Worm (Caenorhabditis elegans): ENCODE measurements around the gene his-31.

The his-31 gene

DNA sequence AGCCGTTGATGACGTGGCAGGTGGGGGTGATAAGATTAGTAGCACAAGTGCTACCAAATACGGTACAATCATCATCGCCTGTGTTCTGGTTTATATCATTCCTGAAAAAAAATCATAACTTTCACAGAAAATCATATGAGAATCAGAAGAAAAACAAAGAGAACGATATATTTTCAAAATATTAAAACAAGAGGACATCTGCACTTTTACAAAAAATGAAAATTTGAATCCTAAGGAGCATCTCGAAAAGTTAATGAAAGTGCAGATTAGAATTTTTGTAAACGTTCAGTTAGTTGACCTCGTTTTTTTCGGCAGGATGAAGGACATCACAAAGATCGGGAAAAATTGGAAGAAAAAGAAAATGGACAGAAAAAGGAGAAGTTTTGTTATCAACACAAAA, 20.9 kb downstream of the his-31 start, which contains the start of gene F35H10.10:
TSS of gene F35H10.10 (minus strand) at position 101 of the 400 bp plus-strand sequence.
- no peak for TF ChIP-seq unc-62 (GFP tag; optimal IDR thresholded peaks at IDR 0.05)

DNA sequence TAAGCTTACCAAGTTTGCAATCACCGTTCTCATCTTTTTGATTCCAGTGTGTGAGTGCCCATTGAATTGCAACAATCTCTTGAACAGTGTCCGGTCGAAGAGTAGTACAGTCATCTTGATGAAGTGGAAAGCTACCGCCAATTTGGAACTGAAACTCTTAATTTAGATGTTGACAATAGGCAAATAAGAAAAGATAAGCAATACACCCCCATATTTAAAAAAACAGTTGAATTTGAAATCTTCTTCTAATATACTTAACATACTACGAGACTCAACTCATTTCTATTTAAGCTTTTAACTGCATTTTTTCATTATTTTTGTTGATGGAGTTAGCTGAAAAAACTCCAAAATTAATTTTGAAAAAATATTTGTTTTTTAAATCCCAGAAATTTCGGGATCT, 21.7 kb downstream of the his-31 start:
- no peak for TF ChIP-seq unc-62 (GFP tag; optimal IDR thresholded peaks at IDR 0.05)

DNA sequence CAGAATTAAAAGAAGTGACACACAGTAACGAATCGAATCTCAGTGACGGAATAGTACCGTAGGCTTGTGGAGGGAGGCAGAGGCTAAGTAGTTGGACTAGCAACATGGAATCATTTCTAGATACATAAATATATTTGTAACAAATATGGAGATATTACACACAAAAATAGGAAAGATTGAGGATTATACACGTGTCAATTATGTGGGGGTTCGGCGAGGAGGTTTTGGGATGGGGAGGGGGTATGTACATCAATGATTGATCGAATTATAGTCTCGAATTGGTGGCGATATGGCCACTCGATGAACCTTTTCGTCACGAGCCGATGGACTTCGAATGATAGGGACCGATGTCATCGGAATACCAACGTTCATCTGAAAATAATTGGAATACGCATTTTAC, 26.4 kb downstream of the his-31 start:
- TF ChIP-seq unc-62 (GFP tag; optimal IDR thresholded peaks at IDR 0.05) = no peak

DNA sequence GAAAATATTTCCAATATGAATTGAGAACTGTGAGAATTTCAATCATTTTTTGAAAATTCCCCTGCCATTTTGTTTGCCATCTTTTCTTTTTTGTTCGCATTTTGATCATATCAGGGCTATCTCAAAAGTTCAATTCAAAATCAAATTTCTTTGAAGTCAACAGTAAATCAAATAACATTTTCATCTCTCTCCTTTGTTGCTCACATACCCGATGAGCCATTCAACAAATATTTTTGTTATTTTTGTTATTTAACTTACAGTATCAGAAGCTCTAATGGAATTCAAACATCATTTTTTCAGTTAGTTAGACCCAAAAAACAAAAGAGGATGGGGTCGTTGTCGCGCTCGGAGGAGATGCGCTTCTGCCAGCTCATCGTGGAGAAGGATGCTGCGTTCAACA, 30.1 kb downstream of the his-31 start, which contains the start of gene vha-5:
TSS of gene vha-5 (plus strand) at position 301 of the 400 bp plus-strand sequence.
- no peak for TF ChIP-seq unc-62 (GFP tag; optimal IDR thresholded peaks at IDR 0.05)

DNA sequence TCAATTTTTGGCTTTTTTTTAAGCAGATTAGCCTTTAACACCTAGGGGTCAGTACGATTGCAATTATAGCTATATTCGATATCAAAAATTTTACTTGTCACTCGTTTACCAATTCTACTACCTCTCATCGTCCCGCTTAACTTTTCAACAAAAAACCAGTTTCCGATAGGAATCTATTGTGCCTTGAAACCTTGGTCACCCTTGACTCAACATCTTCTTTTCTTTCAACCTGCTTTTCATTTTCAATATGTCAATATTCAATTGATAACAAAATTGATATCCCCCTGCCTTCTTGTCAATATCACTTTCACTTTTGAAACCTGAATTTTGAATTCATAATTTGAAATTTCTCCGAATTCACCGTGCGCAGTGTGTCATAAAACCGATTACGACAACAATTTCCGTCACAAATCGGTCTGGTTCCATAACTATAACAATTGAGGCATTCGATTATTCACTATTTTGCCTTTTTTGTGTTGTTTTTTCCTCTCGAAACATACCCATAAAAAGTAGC, 31.1 kb downstream of the his-31 start:
- TF ChIP-seq unc-62 (GFP tag; optimal IDR thresholded peaks at IDR 0.05) = no peak

DNA sequence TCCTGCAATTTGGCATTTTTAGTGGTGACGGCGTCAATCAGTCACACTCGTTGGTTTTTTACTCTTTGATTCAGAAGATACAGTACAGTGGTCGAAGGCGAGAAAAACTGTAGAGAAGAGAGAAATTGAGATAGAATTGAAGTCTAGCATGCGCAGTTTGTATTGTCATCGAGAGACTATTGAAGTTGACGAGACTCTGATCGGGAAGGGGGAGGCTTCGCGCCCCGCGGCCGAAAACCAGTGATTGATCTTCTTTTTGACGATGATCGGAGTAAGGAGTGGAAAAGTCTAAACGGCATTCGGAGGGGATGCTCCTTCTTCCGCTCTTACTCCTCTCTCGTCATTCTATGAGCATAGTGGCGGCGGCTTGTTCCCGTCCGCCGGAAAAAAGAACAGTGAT, 31.9 kb downstream of the his-31 start:
- TF ChIP-seq unc-62 (GFP tag; optimal IDR thresholded peaks at IDR 0.05) = no peak

DNA sequence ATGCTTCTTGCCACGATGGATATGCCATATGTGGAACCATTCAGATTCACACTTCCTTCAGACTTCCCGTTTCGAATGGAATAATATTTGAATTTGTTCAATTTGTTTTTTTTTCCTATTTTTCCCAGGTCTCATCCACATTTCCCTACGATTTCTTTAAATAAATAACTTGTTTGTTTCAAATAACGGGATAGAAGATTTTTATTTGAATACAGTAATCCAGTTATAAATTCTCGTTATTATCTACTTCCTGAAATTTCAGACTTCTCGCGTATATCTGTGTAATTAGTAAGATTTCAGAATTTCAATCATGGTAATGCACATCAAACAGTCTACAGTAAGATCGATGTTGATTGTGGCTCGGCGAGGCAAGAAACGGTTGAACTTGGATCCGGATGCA, 33.3 kb downstream of the his-31 start, which contains the start of gene F35H10.5:
TSS of gene F35H10.5 (plus strand) at position 301 of the 400 bp plus-strand sequence.
- no peak for TF ChIP-seq unc-62 (GFP tag; optimal IDR thresholded peaks at IDR 0.05)

DNA sequence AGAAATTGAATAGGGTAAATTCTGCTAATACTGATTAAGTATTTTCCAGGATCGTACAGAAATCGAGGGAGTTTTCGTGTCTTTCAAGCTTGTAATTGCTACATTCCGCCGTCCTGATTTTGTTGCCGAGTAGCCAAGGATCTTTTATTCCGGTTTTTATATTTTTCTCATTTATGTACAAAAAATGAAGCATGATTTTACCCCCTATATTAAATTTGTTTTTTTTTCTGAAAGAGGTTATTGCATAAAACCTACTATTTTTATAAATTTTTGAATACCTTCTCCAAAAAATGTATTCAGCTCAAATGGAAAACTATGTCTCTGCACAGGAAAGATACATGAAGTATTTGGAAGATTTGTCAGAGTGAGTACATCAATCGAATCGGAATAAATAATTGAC, 34.1 kb downstream of the his-31 start, which contains the start of gene F35H10.6:
TSS of gene F35H10.6 (plus strand) at position 301 of the 400 bp plus-strand sequence.
- no peak for TF ChIP-seq unc-62 (GFP tag; optimal IDR thresholded peaks at IDR 0.05)

DNA sequence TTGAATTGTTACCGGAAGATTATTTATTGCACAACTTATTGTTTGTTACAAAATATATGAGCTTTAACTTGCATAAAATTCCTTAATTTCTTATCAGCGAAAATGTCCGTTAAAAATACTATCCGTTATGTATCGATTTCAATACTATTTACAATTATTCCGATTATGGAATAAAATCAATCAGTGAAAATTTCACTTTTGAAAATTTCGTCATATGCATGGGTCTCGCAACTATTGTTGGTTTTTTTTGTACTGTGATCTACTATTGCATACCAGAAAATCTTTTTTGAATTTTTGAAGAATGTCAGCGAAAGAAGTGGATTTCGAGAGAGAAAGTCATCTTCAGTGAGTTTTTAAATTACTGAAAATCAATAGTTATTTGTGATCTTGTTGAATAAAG, 36.6 kb downstream of the his-31 start, which contains the start of gene nprl-3:
TSS of gene nprl-3 (plus strand) at position 301 of the 400 bp plus-strand sequence.
- no peak for TF ChIP-seq unc-62 (GFP tag; optimal IDR thresholded peaks at IDR 0.05)

DNA sequence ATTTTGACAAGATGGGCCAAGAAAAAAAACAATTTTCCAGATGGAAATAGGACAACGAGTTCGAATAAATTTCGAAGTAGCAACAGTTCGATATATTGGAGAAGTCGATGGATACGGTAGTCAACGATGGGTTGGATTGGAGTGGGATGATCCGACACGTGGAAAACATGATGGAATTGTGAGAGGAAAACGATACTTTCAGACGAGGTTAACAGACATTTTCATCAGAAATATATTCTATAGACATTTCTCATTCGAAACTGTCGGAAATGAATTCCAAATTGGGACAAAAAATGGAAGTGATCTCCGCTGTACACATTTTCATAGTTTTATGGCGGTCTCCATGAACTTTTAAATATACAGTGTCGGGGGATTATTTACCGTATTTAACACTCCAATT, 39.1 kb downstream of the his-31 start, which contains the start of gene tbce-1:
TSS of gene tbce-1 (plus strand) at position 41 of the 400 bp plus-strand sequence.
- TF ChIP-seq unc-62 (GFP tag; optimal IDR thresholded peaks at IDR 0.05) = no peak

DNA sequence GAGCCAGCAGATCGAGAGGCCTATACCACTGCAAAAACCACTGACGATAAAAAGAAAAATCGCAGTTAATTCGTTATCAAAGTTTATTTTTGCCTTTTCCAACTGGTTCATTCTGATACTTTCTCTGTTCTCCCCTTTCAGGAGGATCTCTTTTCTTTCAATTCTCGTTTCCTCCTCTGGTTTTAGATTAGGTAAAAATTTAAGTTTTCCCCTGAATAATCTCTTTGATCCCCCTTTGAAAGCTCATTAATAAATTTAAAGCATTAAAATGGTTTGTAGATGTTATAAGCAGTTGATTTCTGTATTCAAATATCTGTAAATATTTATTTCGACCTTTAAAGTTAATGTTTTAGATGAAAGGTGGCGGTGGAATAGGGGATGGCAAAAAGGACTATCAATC, 42.6 kb downstream of the his-31 start, which contains the start of gene K07H8.2:
TSS of gene K07H8.2 (plus strand) at position 301 of the 400 bp plus-strand sequence.
- TF ChIP-seq unc-62 (GFP tag; optimal IDR thresholded peaks at IDR 0.05) = no peak

DNA sequence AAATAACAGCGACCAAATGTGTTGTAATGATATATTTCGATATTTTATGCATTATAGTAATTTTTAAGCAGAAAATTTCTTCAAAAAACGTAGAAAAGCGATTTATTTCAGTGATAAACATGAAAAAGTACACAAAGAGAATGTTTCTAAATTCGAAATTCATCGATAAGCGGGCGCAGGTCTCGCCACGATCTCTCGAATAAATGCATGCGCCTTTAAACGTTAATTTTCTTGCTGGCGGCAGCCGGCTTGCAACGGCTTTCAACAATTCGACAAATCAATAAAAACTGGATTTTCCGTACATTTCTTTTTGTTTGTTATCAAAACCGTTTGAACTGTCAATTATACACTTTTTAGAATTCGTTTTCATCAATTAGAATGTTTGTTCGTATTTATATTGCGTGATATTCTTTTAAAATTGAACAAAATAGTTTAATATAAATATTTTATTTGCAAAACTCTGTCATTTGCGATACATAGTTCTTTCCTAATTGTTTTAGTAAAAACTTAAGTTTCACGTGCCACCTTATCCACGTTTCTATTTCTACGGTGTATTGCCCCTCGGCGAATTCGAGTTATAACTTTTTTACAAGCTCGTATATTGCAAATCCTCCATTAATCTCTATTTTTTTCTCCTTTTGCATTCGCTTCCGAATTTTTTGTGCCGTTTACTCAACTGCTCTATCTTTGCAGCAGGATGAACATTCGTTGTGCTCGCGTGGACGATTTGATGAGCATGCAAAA, 44.0 kb downstream of the his-31 start, which contains the start of gene daf-31:
TSS of gene daf-31 (plus strand) at position 694 of the 744 bp plus-strand sequence.
- no peak for TF ChIP-seq unc-62 (GFP tag; optimal IDR thresholded peaks at IDR 0.05)

DNA sequence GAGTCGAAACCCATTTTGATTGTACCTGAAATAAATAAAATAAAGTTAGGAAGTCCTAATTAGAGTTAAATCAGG, 44.4 kb downstream of the his-31 start, which contains the start of gene nucl-1:
TSS of gene nucl-1 (minus strand) at position 26 of the 75 bp plus-strand sequence.
- TF ChIP-seq unc-62 (GFP tag; optimal IDR thresholded peaks at IDR 0.05) = no peak

DNA sequence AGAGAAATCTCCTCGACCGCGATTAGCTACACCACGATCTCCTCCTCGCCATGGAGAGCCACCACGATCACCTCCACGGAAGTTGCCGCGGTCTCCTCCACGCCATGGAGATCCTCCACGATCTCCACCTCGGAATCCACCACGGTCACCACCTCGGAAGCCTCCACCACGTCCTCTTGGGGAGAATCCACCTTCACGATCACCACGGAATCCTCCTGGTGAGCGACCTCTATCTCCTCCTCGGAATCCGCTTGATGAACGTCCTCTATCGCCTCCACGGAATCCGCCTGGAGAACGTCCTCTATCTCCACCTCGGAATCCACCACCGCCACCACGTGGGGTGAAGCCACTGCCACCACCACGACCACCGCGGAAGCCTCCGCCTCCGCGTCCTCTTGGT, 44.7 kb downstream of the his-31 start:
- no peak for TF ChIP-seq unc-62 (GFP tag; optimal IDR thresholded peaks at IDR 0.05)

DNA sequence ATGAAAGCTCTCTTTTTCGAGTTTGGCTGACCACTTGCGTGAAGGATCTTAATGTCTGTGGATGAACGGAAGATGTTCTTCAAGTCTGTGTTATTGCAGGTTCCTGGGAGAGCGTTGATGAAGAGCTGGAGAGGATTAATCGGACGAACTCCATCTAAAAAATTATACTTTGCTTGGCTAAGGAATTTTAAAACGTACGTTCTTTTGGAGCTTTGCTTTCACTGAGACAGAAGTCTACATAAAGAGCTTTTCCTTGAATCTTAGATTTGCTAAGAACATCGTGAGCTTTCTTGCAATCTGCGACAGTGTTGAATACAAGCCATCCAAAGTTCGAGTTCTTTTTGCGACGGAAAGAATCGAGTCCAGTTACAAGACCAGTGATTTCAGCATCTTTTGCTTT, 46.5 kb downstream of the his-31 start:
- no peak for TF ChIP-seq unc-62 (GFP tag; optimal IDR thresholded peaks at IDR 0.05)

DNA sequence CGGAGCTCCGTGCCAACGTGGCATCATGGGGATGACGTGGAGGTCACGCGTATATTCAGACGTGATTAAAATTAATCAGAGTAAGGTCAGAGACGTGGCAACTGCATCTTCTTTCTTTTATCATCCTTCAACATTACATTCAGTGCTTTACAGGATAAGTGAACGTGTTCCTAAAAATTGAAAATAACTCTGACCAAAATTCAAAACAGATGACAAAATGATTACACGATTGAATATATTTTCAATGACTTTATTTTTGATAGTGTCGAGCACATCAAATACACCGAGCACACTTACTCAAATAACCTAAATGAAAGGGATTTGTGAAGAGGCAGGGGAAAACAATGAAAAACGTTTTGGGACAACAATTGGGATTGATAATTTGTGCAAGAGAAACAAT, 47.4 kb downstream of the his-31 start, which contains the start of gene K07H8.9:
TSS of gene K07H8.9 (minus strand) at position 125 of the 400 bp plus-strand sequence.
- no peak for TF ChIP-seq unc-62 (GFP tag; optimal IDR thresholded peaks at IDR 0.05)

Data from whole organism, dauer.